Worm (Caenorhabditis elegans) whole organism, late embryonic: ENCODE results near the gene srh-1.

Source experiments
- ama-1 ChIP-seq: fragments of 150-350 bp; optimal IDR thresholded peaks from 2 replicates; lab custom pipeline; 2014
- elt-2 ChIP-seq: sonication (generic microtip); optimal IDR thresholded peaks from 2 replicates; lab custom pipeline; 2016; ENCODE audit warnings: missing genetic modification reagents, missing genetic modification characterization, missing compliant biosample characterization
- fkh-10 ChIP-seq: fragments of 150-350 bp; optimal IDR thresholded peaks from 2 replicates; lab custom pipeline; 2014; ENCODE audit warnings: missing biosample characterization, missing genetic modification reagents, missing genetic modification characterization
- lim-6 ChIP-seq: sonication (generic microtip); optimal IDR thresholded peaks from 2 replicates; lab custom pipeline; 2016; ENCODE audit warnings: missing genetic modification characterization, missing compliant biosample characterization
- npax-4 ChIP-seq: sonication (generic microtip); optimal IDR thresholded peaks from 2 replicates; lab custom pipeline; 2016; ENCODE audit warnings: missing genetic modification characterization, missing compliant biosample characterization
- pag-3 ChIP-seq: sonication (generic microtip); optimal IDR thresholded peaks from 2 replicates; lab custom pipeline; 2016; ENCODE audit warnings: missing compliant biosample characterization, missing genetic modification characterization, borderline replicate concordance
- ref-2 ChIP-seq: sonication (generic microtip); optimal IDR thresholded peaks from 2 replicates; lab custom pipeline; 2016; ENCODE audit warnings: missing genetic modification characterization, missing compliant biosample characterization
- rnt-1 ChIP-seq: sonication (generic microtip); optimal IDR thresholded peaks from 2 replicates; lab custom pipeline; 2016; ENCODE audit warnings: missing genetic modification characterization, missing compliant biosample characterization
- syd-9 ChIP-seq: sonication (generic microtip); optimal IDR thresholded peaks from 2 replicates; lab custom pipeline; 2016; ENCODE audit warnings: mild to moderate bottlenecking, missing genetic modification characterization, moderate library complexity, missing compliant biosample characterization
- tbx-2 ChIP-seq: sonication (generic microtip); optimal IDR thresholded peaks from 2 replicates; lab custom pipeline; 2016; ENCODE audit warnings: missing genetic modification characterization, missing compliant biosample characterization

DNA sequence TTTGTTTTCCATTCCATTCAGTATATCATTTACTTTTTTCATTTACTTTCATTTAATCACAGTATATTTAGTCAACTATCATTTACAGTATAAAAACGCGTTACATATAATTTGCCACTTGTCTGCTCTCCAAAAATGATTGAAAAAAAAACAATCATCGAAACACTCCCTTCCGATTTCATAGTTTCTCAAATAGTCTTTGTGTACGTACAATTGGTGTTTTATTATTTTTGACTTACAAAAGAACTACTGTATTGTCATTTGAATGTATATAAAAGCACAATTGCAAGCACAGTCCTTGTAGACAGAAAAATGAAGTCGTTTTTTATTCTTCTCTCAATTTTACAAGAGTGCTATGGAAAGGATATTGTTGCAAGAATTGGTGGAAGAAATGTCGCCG, 11.3 kb upstream of the srh-1 start, which contains the start of gene nas-22:
- TF ChIP-seq ama-1 (lab: Kevin White, UChicago) (no peak), syd-9 (tag; lab: Kevin White, UChicago) (no peak), tbx-2 (tag; lab: Kevin White, UChicago) (no peak), npax-4 (tag; lab: Kevin White, UChicago) (no peak), ref-2 (tag; lab: Kevin White, UChicago) (no peak), fkh-10 (GFP tag; lab: Kevin White, UChicago) (no peak), pag-3 (no peak), lim-6 (tag; lab: Kevin White, UChicago) (no peak), elt-2 (tag; lab: Kevin White, UChicago) (no peak), rnt-1 (tag; lab: Kevin White, UChicago) (no peak)
